Fruit fly (Drosophila melanogaster) ovary, adult (tissue): ENCODE measurements around the gene CG17068.
"Not testable (repeated sequence)": the region's sequence is repeated elsewhere in the genome, so short reads cannot be mapped to it uniquely, and the experiment has no call there.

Experiments
- CG17801 ChIP-seq: fragments of 200-800 bp; optimal IDR thresholded peaks from 2 replicates; lab custom pipeline; 2019; ENCODE audit warnings: missing biosample characterization, mild to moderate bottlenecking, missing genetic modification characterization, moderate library complexity; ENCODE audit not compliant: partially characterized antibody

Gene CG17068

dm6 chrX:20251069-20251468 is at the start of gene CG17068, which contains the start of gene Rab10:
TSS of gene CG17068 (minus strand) at chrX:20251093.
TSS of gene Rab10 (plus strand) at chrX:20251338.
- TF ChIP-seq CG17801 (GFP tag; lab: Kevin White, UChicago): no peak

dm6 chrX:20269669-20270068 is 18.8 kb upstream of the CG17068 start, which contains the start of gene Inx6:
TSS of gene Inx6 (minus strand) at chrX:20269769.
- no peak for TF ChIP-seq CG17801 (GFP tag; lab: Kevin White, UChicago)

dm6 chrX:20258939-20259338 is 8.0 kb upstream of the CG17068 start, which contains the start of gene CG42577:
TSS of gene CG42577 (plus strand) at chrX:20259239.
- TF ChIP-seq CG17801 (GFP tag; lab: Kevin White, UChicago): not testable (repeated sequence)

dm6 chrX:20256849-20257590 is 6.1 kb upstream of the CG17068 start, which contains the start of gene CG17065:
TSS of gene CG17065 (minus strand) at chrX:20257199.
- peak; percentile 5 for TF ChIP-seq CG17801 (GFP tag; lab: Kevin White, UChicago)

- no peak for TF ChIP-seq CG17801 (GFP tag; lab: Kevin White, UChicago)
Measured at dm6 chrX:20255977-20256376, 5.1 kb upstream of the CG17068 start.

dm6 chrX:20251586-20252160 is 780 bp upstream of the CG17068 start:
- TF ChIP-seq CG17801 (GFP tag; lab: Kevin White, UChicago): no peak

dm6 chrX:20247710-20248109 is 3.2 kb downstream of the CG17068 start:
- TF ChIP-seq CG17801 (GFP tag; lab: Kevin White, UChicago): no peak

- no peak for TF ChIP-seq CG17801 (GFP tag; lab: Kevin White, UChicago)
Measured at dm6 chrX:20245218-20245863, 5.6 kb downstream of the CG17068 start.

- TF ChIP-seq CG17801 (GFP tag; lab: Kevin White, UChicago): no peak
Measured at dm6 chrX:20244278-20244677, 6.6 kb downstream of the CG17068 start, which contains the start of gene Peritrophin-A. TSS of gene Peritrophin-A (plus strand) at chrX:20244647.

- TF ChIP-seq CG17801 (GFP tag; lab: Kevin White, UChicago): no peak
Measured at dm6 chrX:20243274-20243839, 7.5 kb downstream of the CG17068 start.

- no peak for TF ChIP-seq CG17801 (GFP tag; lab: Kevin White, UChicago)
Measured at dm6 chrX:20240518-20241186, 10.2 kb downstream of the CG17068 start.

- TF ChIP-seq CG17801 (GFP tag; lab: Kevin White, UChicago): no peak
Measured at dm6 chrX:20239608-20239941, 11.3 kb downstream of the CG17068 start, which contains the start of gene obst-A. TSS of gene obst-A (plus strand) at chrX:20239855.

dm6 chrX:20238736-20239607 is 11.9 kb downstream of the CG17068 start:
- no peak for TF ChIP-seq CG17801 (GFP tag; lab: Kevin White, UChicago)

dm6 chrX:20237914-20238313 is 13.0 kb downstream of the CG17068 start:
- TF ChIP-seq CG17801 (GFP tag; lab: Kevin White, UChicago): no peak
